Fruit fly (Drosophila melanogaster): ENCODE results near the gene Msr-110.

DNA sequence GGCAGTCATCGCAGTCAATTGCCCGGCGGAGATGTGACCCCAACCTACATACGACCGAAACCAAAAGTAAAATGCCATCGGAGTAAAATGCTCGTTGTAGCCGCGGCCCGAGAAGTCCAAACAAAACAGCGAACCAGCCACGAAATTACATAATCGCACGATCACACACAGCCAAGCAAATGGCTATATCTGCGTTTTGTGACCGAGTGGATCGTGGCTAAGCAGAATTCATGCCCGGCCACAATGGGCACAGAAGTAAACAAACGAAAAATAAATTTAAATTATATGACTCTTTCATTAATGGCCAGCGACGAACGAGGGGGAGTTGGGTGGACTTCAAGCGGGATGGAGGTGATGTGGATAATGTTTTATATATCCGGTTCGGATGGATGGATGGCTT is 7.4 kb downstream of the Msr-110 start:
- TF ChIP-seq CG15710 (tag; optimal IDR thresholded peaks at IDR 0.05) (no peak), CG32121 (GFP tag; IDR thresholded peaks at IDR 0.05) (no peak), CG8301 (tag; optimal IDR thresholded peaks at IDR 0.05) (no peak), Pif1A (GFP tag; optimal IDR thresholded peaks at IDR 0.05) (no peak), EcR (GFP tag; optimal IDR thresholded peaks at IDR 0.05) (no peak), D1 (tag; optimal IDR thresholded peaks at IDR 0.05) (no peak), CG8159 (tag; optimal IDR thresholded peaks at IDR 0.05) (no peak), Ets98B (GFP tag; IDR thresholded peaks at IDR 0.05) (peak; percentile 10; the same call in 1 of the 2 replicates), CG12605 (GFP tag; IDR thresholded peaks at IDR 0.05) (no peak)
